Worm (Caenorhabditis elegans) whole organism, young adult: ENCODE results near the gene T24D5.3.

Source experiments
- F39B2.1 ChIP-seq: fragments of 200-800 bp; sonication (Bioruptor generic); IDR thresholded peaks from 2 replicates; pipeline ENCODE4 v1.3.6; 2022; ENCODE audit warnings: missing genetic modification reagents, missing genetic modification characterization, missing compliant biosample characterization
- F57A8.1 ChIP-seq: fragments of 200-800 bp; sonication (Bioruptor generic); optimal IDR thresholded peaks from 2 replicates; lab custom pipeline; 2018; ENCODE audit warnings: mild to moderate bottlenecking, missing genetic modification characterization, moderate library complexity, missing compliant biosample characterization
- T26A5.8 ChIP-seq: sonication (generic microtip); optimal IDR thresholded peaks from 2 replicates; lab custom pipeline; 2016; ENCODE audit warnings: missing genetic modification characterization, missing compliant biosample characterization
- ama-1 ChIP-seq, 3 experiments: fragments of 150-350 bp in 1 of 3; sonication (generic microtip) in 2 of 3; optimal IDR thresholded peaks; 2 replicates each; lab custom pipeline; 2014 to 2018; ENCODE audit warnings: missing biosample characterization in 2 of 3, missing genetic modification characterization in 2 of 3, missing genetic modification reagents in 2 of 3
- lsy-27 ChIP-seq: sonication (generic microtip); optimal IDR thresholded peaks from 2 replicates; lab custom pipeline; 2017; ENCODE audit warnings: missing genetic modification characterization, mild to moderate bottlenecking, missing compliant biosample characterization, antibody characterized with exemption, missing genotype, borderline replicate concordance; ENCODE audit not compliant: insufficient read depth
- nfya-1 ChIP-seq: sonication (generic microtip); optimal IDR thresholded peaks from 2 replicates; lab custom pipeline; 2017; ENCODE audit warnings: antibody characterized with exemption, missing compliant biosample characterization, missing genetic modification characterization, borderline replicate concordance; ENCODE audit not compliant: insufficient read depth
- snpc-4 ChIP-seq, 5 experiments: fragments of 150-350 bp in 1 of 5; sonication (generic microtip) in 4 of 5; optimal IDR thresholded peaks; 2 replicates each; lab custom pipeline; 2014 to 2018; ENCODE audit warnings: missing genetic modification characterization in 5 of 5, missing biosample characterization in 3 of 5, antibody characterized with exemption in 2 of 5, mild to moderate bottlenecking in 2 of 5, missing compliant biosample characterization in 2 of 5, missing genotype in 2 of 5, moderate library complexity in 2 of 5, missing genetic modification reagents in 1 of 5
- unc-130 ChIP-seq: sonication (generic microtip); optimal IDR thresholded peaks from 2 replicates; lab custom pipeline; 2016; ENCODE audit warnings: missing genetic modification reagents, missing genetic modification characterization, missing compliant biosample characterization

ce11 chrX:12586352-12586751 is 6.5 kb downstream of the T24D5.3 start, which contains the start of gene T24D5.2:
- TF ChIP-seq nfya-1 (tag; lab: Kevin White, UChicago) (no peak), T26A5.8 (tag; lab: Kevin White, UChicago) (no peak), snpc-4 (GFP tag; optimal IDR thresholded peaks at IDR 0.05; lab: Kevin White, UChicago) (no peak), snpc-4 (tag; optimal IDR thresholded peaks at IDR 0.05; lab: Kevin White, UChicago) (no peak), lsy-27 (tag; lab: Kevin White, UChicago) (no peak), unc-130 (GFP tag; lab: Kevin White, UChicago) (no peak), ama-1 (optimal IDR thresholded peaks at IDR 0.05; lab: Kevin White, UChicago) (no peak), ama-1 (GFP tag; optimal IDR thresholded peaks at IDR 0.05; lab: Kevin White, UChicago) (no peak), F57A8.1 (no peak), F39B2.1 (no peak)
